Worm (Caenorhabditis elegans) whole organism, mixed stage, embryonic: ENCODE measurements around the gene T07D3.4.

Experiments
- elt-3 ChIP-seq: fragments of 150-350 bp; optimal IDR thresholded peaks from 2 replicates; lab custom pipeline; 2014; ENCODE audit warnings: missing biosample characterization, missing genetic modification characterization
- hlh-1 ChIP-seq: fragments of 150-350 bp; optimal IDR thresholded peaks from 2 replicates; lab custom pipeline; 2014; ENCODE audit warnings: missing biosample characterization, missing genetic modification reagents, missing genetic modification characterization
- lsy-2 ChIP-seq: fragments of 150-350 bp; optimal IDR thresholded peaks from 2 replicates; lab custom pipeline; 2014; ENCODE audit warnings: missing biosample characterization, missing genetic modification characterization
- nhr-76 ChIP-seq: sonication (generic microtip); optimal IDR thresholded peaks from 2 replicates; lab custom pipeline; 2017; ENCODE audit warnings: missing biosample characterization, missing genetic modification characterization
- sem-2 ChIP-seq: fragments of 200-800 bp; sonication (Bioruptor generic); optimal IDR thresholded peaks from 2 replicates; lab custom pipeline; 2018; ENCODE audit warnings: mild to moderate bottlenecking, missing genetic modification characterization, missing compliant biosample characterization
- unc-62 ChIP-seq: fragments of 150-350 bp; optimal IDR thresholded peaks from 2 replicates; lab custom pipeline; 2014; ENCODE audit warnings: missing biosample characterization, missing genetic modification reagents, missing genetic modification characterization

DNA sequence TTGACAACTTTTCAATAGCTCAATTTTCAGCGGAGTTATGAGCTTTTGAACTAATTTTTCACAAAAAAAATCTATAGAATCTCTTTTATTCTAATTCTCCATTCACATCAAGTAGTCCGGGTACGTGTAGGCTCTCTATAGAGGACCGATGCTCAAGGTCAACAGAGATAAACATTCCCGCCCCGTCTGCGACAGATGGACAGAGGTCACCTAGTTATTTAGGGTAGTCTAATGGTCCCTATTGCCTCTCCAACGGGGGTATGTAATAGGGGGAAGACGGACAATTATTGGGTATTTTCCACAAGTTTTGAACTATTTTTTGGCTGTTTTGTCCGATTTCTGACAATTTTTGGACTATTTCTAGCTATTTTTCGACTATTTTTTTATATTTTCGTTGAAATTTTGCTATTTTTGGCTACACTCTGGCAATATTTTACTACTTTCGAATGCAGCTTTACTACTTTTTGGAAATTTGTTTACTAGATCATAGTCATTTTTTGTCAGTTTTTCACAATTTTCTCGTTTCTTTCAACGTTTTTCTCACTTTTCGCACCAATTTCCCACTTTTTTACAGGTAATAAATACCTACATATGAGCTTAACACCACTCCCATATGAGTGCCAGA, 19.8 kb upstream of the T07D3.4 start, which contains the start of gene fbxc-51:
- no peak for TF ChIP-seq elt-3 (tag; lab: Kevin White, UChicago)
- TF ChIP-seq hlh-1 = no peak
- no peak for TF ChIP-seq unc-62 (GFP tag; lab: Kevin White, UChicago)
- TF ChIP-seq sem-2 (GFP tag; lab: Kevin White, UChicago) = no peak
- TF ChIP-seq nhr-76 = no peak
- no peak for TF ChIP-seq lsy-2 (tag; lab: Kevin White, UChicago)
